Fruit fly (Drosophila melanogaster): ENCODE data around the gene Ranbp21.

Gene Ranbp21

dm6 chrX:19663196-19663858 is 11.3 kb upstream of the Ranbp21 start (continued):
- TF ChIP-seq HLH3B (GFP tag; IDR thresholded peaks at IDR 0.05): no peak
- peak; percentile 69 for TF ChIP-seq CG8924 (tag; optimal IDR thresholded peaks at IDR 0.05)
- no peak for TF ChIP-seq Hey (tag; optimal IDR thresholded peaks at IDR 0.05)
- TF ChIP-seq CG1603 (tag; optimal IDR thresholded peaks at IDR 0.05): no peak
- no peak for TF ChIP-seq knrl (GFP tag; IDR thresholded peaks at IDR 0.05; ENCODE audit: partially characterized antibody)
- TF ChIP-seq CG18262 (tag; optimal IDR thresholded peaks at IDR 0.05): peak; percentile 82
- peak; percentile 45 for TF ChIP-seq CG10147 (GFP tag; optimal IDR thresholded peaks at IDR 0.05)
- TF ChIP-seq Bdp1 (GFP tag; optimal IDR thresholded peaks at IDR 0.05): no peak
- TF ChIP-seq Ets65A (GFP tag): peak; percentile 66
- no peak for TF ChIP-seq tx (GFP tag; optimal IDR thresholded peaks at IDR 0.05)
- TF ChIP-seq HLH4C (GFP tag; IDR thresholded peaks at IDR 0.05; ENCODE audit: partially characterized antibody): no peak
- TF ChIP-seq HmgD (GFP tag; optimal IDR thresholded peaks at IDR 0.05): no peak
- no peak for TF ChIP-seq ERR (GFP tag; optimal IDR thresholded peaks at IDR 0.05)
- TF ChIP-seq CG15073 (GFP tag; optimal IDR thresholded peaks at IDR 0.05): no peak
- TF ChIP-seq CG7372 (GFP tag; IDR thresholded peaks at IDR 0.05): no peak
- TF ChIP-seq CG13624 (GFP tag; optimal IDR thresholded peaks at IDR 0.05): no peak
- no peak for TF ChIP-seq yki (optimal IDR thresholded peaks at IDR 0.05)
- peak in 1 of 3 experiments; percentile 65 for TF ChIP-seq lola (GFP tag; optimal IDR thresholded peaks at IDR 0.05)
- TF ChIP-seq D19A (tag; optimal IDR thresholded peaks at IDR 0.05): peak; percentile 65
- TF ChIP-seq sug (tag; optimal IDR thresholded peaks at IDR 0.05): no peak
- no peak for TF ChIP-seq CG15479 (GFP tag; optimal IDR thresholded peaks at IDR 0.05)
- TF ChIP-seq CG31224 (GFP tag; IDR thresholded peaks at IDR 0.05): no peak
- no peak for TF ChIP-seq CG32767 (GFP tag; IDR thresholded peaks at IDR 0.05)
- peak; percentile 37 for TF ChIP-seq HLH54F (GFP tag; optimal IDR thresholded peaks at IDR 0.05)
- TF ChIP-seq luna (GFP tag; optimal IDR thresholded peaks at IDR 0.05): no peak
- TF ChIP-seq fd64A (GFP tag; optimal IDR thresholded peaks at IDR 0.05): no peak
- TF ChIP-seq CG14014 (GFP tag; IDR thresholded peaks at IDR 0.05): no peak; the same call in 1 of the 2 replicates
- no peak for TF ChIP-seq CG14050 (GFP tag; IDR thresholded peaks at IDR 0.05)
- no peak for TF ChIP-seq en (GFP tag; optimal IDR thresholded peaks at IDR 0.05)
- no peak for TF ChIP-seq ttk (GFP tag; IDR thresholded peaks at IDR 0.05)
- TF ChIP-seq dan (GFP tag; IDR thresholded peaks at IDR 0.05): no peak
- no peak for TF ChIP-seq ara (GFP tag; IDR thresholded peaks at IDR 0.05)
- TF ChIP-seq CG11093 (GFP tag; IDR thresholded peaks at IDR 0.05): no peak
- no peak for TF ChIP-seq HLHmδ (GFP tag; optimal IDR thresholded peaks at IDR 0.05)
- no peak for TF ChIP-seq ac (GFP tag; optimal IDR thresholded peaks at IDR 0.05)
- no peak for TF ChIP-seq gsb (GFP tag; IDR thresholded peaks at IDR 0.05)
- TF ChIP-seq CG12299 (tag; optimal IDR thresholded peaks at IDR 0.05): no peak
- no peak for TF ChIP-seq eyg (GFP tag; optimal IDR thresholded peaks at IDR 0.05)
- TF ChIP-seq B-H2 (GFP tag; optimal IDR thresholded peaks at IDR 0.05): no peak
- no peak for TF ChIP-seq oc (tag; optimal IDR thresholded peaks at IDR 0.05)
- no peak for TF ChIP-seq E2f1 (GFP tag; IDR thresholded peaks at IDR 0.05)
- TF ChIP-seq CG11085 (GFP tag; IDR thresholded peaks at IDR 0.05): no peak
- TF ChIP-seq hbn (GFP tag; IDR thresholded peaks at IDR 0.05; ENCODE audit: partially characterized antibody): no peak
- TF ChIP-seq lilli (GFP tag; optimal IDR thresholded peaks at IDR 0.05): peak; percentile 51
- TF ChIP-seq CG4854 (GFP tag; optimal IDR thresholded peaks at IDR 0.05): no peak
- no peak for TF ChIP-seq vvl (GFP tag; IDR thresholded peaks at IDR 0.05)
- peak; percentile 53 for TF ChIP-seq Hmr (GFP tag; optimal IDR thresholded peaks at IDR 0.05)
- no peak; the same call in 2 of the 3 replicates for TF ChIP-seq tgo (GFP tag; IDR thresholded peaks at IDR 0.05)
- TF ChIP-seq gsb-n (tag; optimal IDR thresholded peaks at IDR 0.05): no peak
- no peak for TF ChIP-seq bbx (GFP tag; IDR thresholded peaks at IDR 0.05; ENCODE audit: partially characterized antibody)
- TF ChIP-seq CG33557 (GFP tag; optimal IDR thresholded peaks at IDR 0.05): peak; percentile 57

Measured in whole organism, embryonic.